Fruit fly (Drosophila melanogaster) whole organism, larva: ENCODE measurements around the gene CG15695.

ENCODE experiments used
- noc ChIP-seq: fragments of 200-800 bp; sonication (Bioruptor generic); optimal IDR thresholded peaks from 3 replicates; lab custom pipeline; 2019; ENCODE audit warnings: missing biosample characterization, mild to moderate bottlenecking, missing genetic modification characterization, moderate library complexity

Gene CG15695

dm6 chr3R:20890505-20890904 lies 48.6 kb downstream of the CG15695 start:
- no peak for TF ChIP-seq noc

dm6 chr3R:20890920-20891319 lies 49.0 kb downstream of the CG15695 start:
- no peak for TF ChIP-seq noc

- no peak for TF ChIP-seq noc
Measured at dm6 chr3R:20891495-20891894, 49.6 kb downstream of the CG15695 start.
